Fruit fly (Drosophila melanogaster) whole organism, embryonic: ENCODE results near the gene CG10338.

ENCODE experiments used
- ATbp ChIP-seq: fragments of 200-800 bp; sonication (Bioruptor generic); optimal IDR thresholded peaks from 2 replicates; lab custom pipeline; 2017; ENCODE audit warnings: missing biosample characterization, mild to moderate bottlenecking, missing genetic modification characterization, missing genetic modification reagents
- Ada2b ChIP-seq: fragments of 200-800 bp; sonication (Bioruptor generic); IDR thresholded peaks from 2 replicates; pipeline ENCODE4 v1.3.6; 2022; ENCODE audit warnings: missing biosample characterization, missing genetic modification characterization
- Atf3 ChIP-seq: fragments of 200-800 bp; sonication (Bioruptor generic); optimal IDR thresholded peaks from 3 replicates; lab custom pipeline; 2016; ENCODE audit warnings: missing biosample characterization, missing genetic modification characterization
- B-H2 ChIP-seq: fragments of 200-800 bp; sonication (Bioruptor generic); optimal IDR thresholded peaks from 2 replicates; lab custom pipeline; 2018; ENCODE audit warnings: missing biosample characterization, mild to moderate bottlenecking, missing genetic modification characterization
- CG11504 ChIP-seq: fragments of 200-800 bp; sonication (Bioruptor generic); optimal IDR thresholded peaks from 3 replicates; lab custom pipeline; 2019; ENCODE audit warnings: missing biosample characterization, mild to moderate bottlenecking, missing genetic modification characterization, moderate library complexity
- CG12744 ChIP-seq: fragments of 200-800 bp; sonication (Bioruptor generic); optimal IDR thresholded peaks from 2 replicates; lab custom pipeline; 2016; ENCODE audit warnings: missing biosample characterization, missing genetic modification characterization
- CG13424 ChIP-seq: fragments of 200-800 bp; sonication (Bioruptor generic); optimal IDR thresholded peaks from 2 replicates; lab custom pipeline; 2019; ENCODE audit warnings: missing biosample characterization, mild to moderate bottlenecking, missing genetic modification characterization, moderate library complexity
- CG1529 ChIP-seq: fragments of 200-800 bp; sonication (Bioruptor generic); optimal IDR thresholded peaks from 3 replicates; lab custom pipeline; 2018; ENCODE audit warnings: missing biosample characterization, missing genetic modification characterization
- CG17568 ChIP-seq: fragments of 200-800 bp; sonication (Bioruptor generic); optimal IDR thresholded peaks from 2 replicates; lab custom pipeline; 2018; ENCODE audit warnings: missing biosample characterization, mild to moderate bottlenecking, missing genetic modification characterization, moderate library complexity
- CG18262 ChIP-seq: fragments of 200-800 bp; optimal IDR thresholded peaks from 3 replicates; lab custom pipeline; 2019; ENCODE audit warnings: missing biosample characterization, mild to moderate bottlenecking, missing genetic modification characterization, moderate library complexity
- CG18619 ChIP-seq: fragments of 200-800 bp; sonication (Bioruptor generic); optimal IDR thresholded peaks from 3 replicates; lab custom pipeline; 2017; ENCODE audit warnings: missing biosample characterization, mild to moderate bottlenecking, missing genetic modification characterization
- CG32767 ChIP-seq: fragments of 200-800 bp; sonication (Bioruptor generic); IDR thresholded peaks from 2 replicates; pipeline ENCODE4 v1.3.6; 2022; ENCODE audit warnings: missing biosample characterization, missing genetic modification characterization
- CG6175 ChIP-seq: fragments of 200-800 bp; sonication (Bioruptor generic); IDR thresholded peaks from 3 replicates; pipeline ENCODE4 v1.3.6; 2022; ENCODE audit warnings: missing biosample characterization, missing genetic modification characterization
- CG8388 ChIP-seq: fragments of 200-800 bp; sonication (Bioruptor generic); optimal IDR thresholded peaks from 2 replicates; lab custom pipeline; 2019; ENCODE audit warnings: missing biosample characterization, mild to moderate bottlenecking, missing genetic modification characterization, moderate library complexity
- CG8924 ChIP-seq: fragments of 200-800 bp; optimal IDR thresholded peaks from 3 replicates; lab custom pipeline; 2019; ENCODE audit warnings: missing biosample characterization, mild to moderate bottlenecking, missing genetic modification characterization, moderate library complexity
- CG9215 ChIP-seq: fragments of 200-800 bp; sonication (Bioruptor generic); IDR thresholded peaks from 2 replicates; pipeline ENCODE4 v1.3.6; 2022; ENCODE audit warnings: missing biosample characterization, missing genetic modification characterization
- CG9437 ChIP-seq: fragments of 200-800 bp; sonication (Bioruptor generic); optimal IDR thresholded peaks from 2 replicates; lab custom pipeline; 2018; ENCODE audit warnings: missing biosample characterization, mild to moderate bottlenecking, missing genetic modification characterization
- CG9727 ChIP-seq: fragments of 200-800 bp; sonication (Bioruptor generic); optimal IDR thresholded peaks from 3 replicates; lab custom pipeline; 2017; ENCODE audit warnings: missing biosample characterization, mild to moderate bottlenecking, missing genetic modification characterization
- CHES-1-like ChIP-seq: fragments of 200-800 bp; sonication (Bioruptor generic); optimal IDR thresholded peaks from 2 replicates; lab custom pipeline; 2016; ENCODE audit warnings: missing biosample characterization, missing genetic modification characterization
- Chrac-16 ChIP-seq: fragments of 200-800 bp; sonication (Bioruptor generic); optimal IDR thresholded peaks from 3 replicates; lab custom pipeline; 2016; ENCODE audit warnings: missing biosample characterization, missing genetic modification characterization
- CoRest ChIP-seq: fragments of 200-800 bp; sonication (Bioruptor generic); optimal IDR thresholded peaks from 3 replicates; lab custom pipeline; 2018; ENCODE audit warnings: missing biosample characterization, mild to moderate bottlenecking, missing genetic modification characterization, moderate library complexity
- H2.0 ChIP-seq: fragments of 200-800 bp; sonication (Bioruptor generic); IDR thresholded peaks from 2 replicates; pipeline ENCODE4 v1.3.6; 2022; ENCODE audit warnings: missing biosample characterization, missing genetic modification characterization
- HLH3B ChIP-seq: fragments of 200-800 bp; sonication (Bioruptor generic); IDR thresholded peaks from 2 replicates; pipeline ENCODE4 v1.3.6; 2022; ENCODE audit warnings: missing biosample characterization, missing genetic modification characterization
- Hmr ChIP-seq: fragments of 200-800 bp; sonication (Bioruptor generic); optimal IDR thresholded peaks from 3 replicates; lab custom pipeline; 2017; ENCODE audit warnings: mild to moderate bottlenecking, missing biosample characterization, missing genetic modification reagents, missing genetic modification characterization
- Hr3 ChIP-seq: fragments of 200-800 bp; sonication (Bioruptor generic); optimal IDR thresholded peaks from 3 replicates; lab custom pipeline; 2016; ENCODE audit warnings: missing biosample characterization, missing genetic modification characterization
- Jarid2 ChIP-seq: fragments of 200-800 bp; sonication (Bioruptor generic); optimal IDR thresholded peaks from 3 replicates; lab custom pipeline; 2017; ENCODE audit warnings: mild to moderate bottlenecking, missing biosample characterization, missing genetic modification reagents, missing genetic modification characterization
- Lhr ChIP-seq: fragments of 200-800 bp; sonication (Bioruptor generic); optimal IDR thresholded peaks from 3 replicates; lab custom pipeline; 2017; ENCODE audit warnings: mild to moderate bottlenecking, missing biosample characterization, missing genetic modification reagents, missing genetic modification characterization
- Max ChIP-seq: fragments of 200-800 bp; sonication (Bioruptor generic); optimal IDR thresholded peaks from 2 replicates; lab custom pipeline; 2016; ENCODE audit warnings: missing biosample characterization, mild to moderate bottlenecking, missing genetic modification characterization
- Med ChIP-seq: fragments of 200-800 bp; sonication (Bioruptor generic); peaks from one replicate; lab custom pipeline; 2016; ENCODE audit warnings: missing biosample characterization, missing genetic modification characterization, mild to moderate bottlenecking, inconsistent platforms, moderate library complexity
- Sox102F ChIP-seq: fragments of 200-800 bp; sonication (Bioruptor generic); optimal IDR thresholded peaks from 2 replicates; lab custom pipeline; 2018; ENCODE audit warnings: missing biosample characterization, mild to moderate bottlenecking, missing genetic modification characterization, moderate library complexity
- Ssrp ChIP-seq: fragments of 200-800 bp; sonication (Bioruptor generic); optimal IDR thresholded peaks from 2 replicates; lab custom pipeline; 2018; ENCODE audit warnings: missing biosample characterization, mild to moderate bottlenecking, missing genetic modification characterization, moderate library complexity
- danr ChIP-seq: fragments of 200-800 bp; sonication (Bioruptor generic); IDR thresholded peaks from 2 replicates; pipeline ENCODE4 v1.3.6; 2022; ENCODE audit warnings: missing biosample characterization, missing genetic modification characterization
- dm ChIP-seq: fragments of 200-800 bp; sonication (Bioruptor generic); optimal IDR thresholded peaks from 3 replicates; lab custom pipeline; 2016; ENCODE audit warnings: missing biosample characterization, missing genetic modification characterization
- dmrt11E ChIP-seq: fragments of 200-800 bp; sonication (Bioruptor generic); optimal IDR thresholded peaks from 3 replicates; lab custom pipeline; 2018; ENCODE audit warnings: missing biosample characterization, mild to moderate bottlenecking, missing genetic modification characterization, moderate library complexity
- dmrt99B ChIP-seq: fragments of 200-800 bp; sonication (Bioruptor generic); optimal IDR thresholded peaks from 2 replicates; lab custom pipeline; 2018; ENCODE audit warnings: missing biosample characterization, mild to moderate bottlenecking, missing genetic modification characterization, moderate library complexity
- dpn ChIP-seq, 2 experiments: fragments of 200-800 bp; sonication (Bioruptor generic); optimal IDR thresholded peaks; 3 replicates each; lab custom pipeline; 2016; ENCODE audit warnings: missing biosample characterization in 2 of 2, missing genetic modification characterization in 2 of 2
- ems ChIP-seq: fragments of 200-800 bp; sonication (Bioruptor generic); optimal IDR thresholded peaks from 3 replicates; lab custom pipeline; 2016; ENCODE audit warnings: missing biosample characterization, missing genetic modification characterization
- fd64A ChIP-seq: fragments of 200-800 bp; sonication (Bioruptor generic); optimal IDR thresholded peaks from 3 replicates; lab custom pipeline; 2018; ENCODE audit warnings: missing biosample characterization, mild to moderate bottlenecking, missing genetic modification characterization
- gem ChIP-seq: fragments of 200-800 bp; sonication (Bioruptor generic); optimal IDR thresholded peaks from 2 replicates; lab custom pipeline; 2019; ENCODE audit warnings: missing biosample characterization, mild to moderate bottlenecking, missing genetic modification characterization, moderate library complexity
- gro ChIP-seq: fragments of 200-800 bp; sonication (Bioruptor generic); optimal IDR thresholded peaks from 2 replicates; lab custom pipeline; 2016; ENCODE audit warnings: missing biosample characterization, missing genetic modification characterization
- lilli ChIP-seq: fragments of 200-800 bp; sonication (Bioruptor generic); optimal IDR thresholded peaks from 3 replicates; lab custom pipeline; 2016; ENCODE audit warnings: missing biosample characterization, missing genetic modification characterization
- nerfin-1 ChIP-seq: fragments of 200-800 bp; sonication (Bioruptor generic); optimal IDR thresholded peaks from 3 replicates; lab custom pipeline; 2019; ENCODE audit warnings: missing biosample characterization, mild to moderate bottlenecking, missing genetic modification characterization, moderate library complexity
- oc ChIP-seq: fragments of 200-800 bp; sonication (Bioruptor generic); optimal IDR thresholded peaks from 2 replicates; lab custom pipeline; 2018; ENCODE audit warnings: missing biosample characterization, mild to moderate bottlenecking, missing genetic modification characterization, moderate library complexity
- pum ChIP-seq: fragments of 200-800 bp; sonication (Bioruptor generic); optimal IDR thresholded peaks from 2 replicates; lab custom pipeline; 2016; ENCODE audit warnings: missing biosample characterization, missing genetic modification characterization
- sc ChIP-seq, 3 experiments: fragments of >200 bp in 2 of 3; fragments of 200-800 bp in 1 of 3; sonication (Bioruptor generic) in 1 of 3; optimal IDR thresholded peaks; 2 replicates in 2 of 3; 3 replicates in 1 of 3; lab custom pipeline; 2017; ENCODE audit warnings: mild to moderate bottlenecking in 1 of 3, missing biosample characterization in 1 of 3, missing genetic modification characterization in 1 of 3, missing genetic modification reagents in 1 of 3
- slbo ChIP-seq: fragments of 200-800 bp; sonication (Bioruptor generic); IDR thresholded peaks from 2 replicates; pipeline ENCODE4 v1.3.6; 2022; ENCODE audit warnings: missing biosample characterization, missing genetic modification characterization
- sr ChIP-seq: fragments of 200-800 bp; sonication (Bioruptor generic); IDR thresholded peaks from 3 replicates; pipeline ENCODE4 v1.3.6; 2022; ENCODE audit warnings: missing biosample characterization, missing genetic modification characterization
- zf30C ChIP-seq: fragments of 200-800 bp; sonication (Bioruptor generic); optimal IDR thresholded peaks from 3 replicates; lab custom pipeline; 2018; ENCODE audit warnings: missing biosample characterization, mild to moderate bottlenecking, missing genetic modification characterization

CG10338 gene

DNA sequence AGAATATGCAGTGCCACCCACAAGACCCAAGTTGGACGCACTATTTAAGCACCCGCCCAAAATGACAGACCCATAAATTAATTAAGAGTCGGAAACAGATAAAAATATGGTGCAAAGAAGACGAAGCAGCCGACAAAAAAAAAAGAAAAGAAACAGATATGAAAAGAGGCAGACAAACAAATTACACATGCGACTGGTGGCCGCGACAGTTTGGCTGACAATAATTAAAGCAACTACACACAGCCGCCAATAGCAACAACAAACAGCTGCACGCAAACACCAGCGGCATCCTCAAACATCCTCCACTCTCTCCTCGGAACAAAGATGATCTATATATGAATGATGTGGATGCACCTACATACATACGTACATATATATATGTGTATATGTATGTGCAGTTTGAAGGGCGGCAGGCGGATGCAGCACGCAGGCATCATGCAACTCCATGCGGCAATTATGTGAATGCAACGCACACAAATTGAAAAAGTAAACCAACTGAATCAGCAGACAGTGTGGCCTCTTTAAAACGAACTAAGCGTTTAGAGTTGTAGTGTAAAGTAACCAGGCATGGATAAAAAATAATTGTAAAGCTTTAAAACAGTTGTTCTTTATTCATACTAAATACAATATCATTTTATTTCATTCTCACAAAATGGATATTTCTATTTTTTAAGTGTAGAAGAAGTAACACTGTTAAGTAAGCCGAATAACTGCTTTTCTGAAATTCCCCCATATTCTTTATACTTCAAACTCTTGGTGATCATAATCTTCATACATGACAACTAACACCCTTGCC lies 47.4 kb upstream of the CG10338 start (continued):
- TF ChIP-seq zf30C (GFP tag; lab: Kevin White, UChicago) (no peak), CG8388 (peak; percentile 57), CG9215 (GFP tag; lab: Robert Waterston, UW) (no peak), CG1529 (GFP tag; lab: Kevin White, UChicago) (peak; percentile 27), nerfin-1 (no peak), CG17568 (GFP tag; lab: Kevin White, UChicago) (no peak), Hmr (GFP tag; lab: Kevin White, UChicago) (peak; percentile 7), H2.0 (no peak), fd64A (GFP tag; lab: Kevin White, UChicago) (peak; percentile 18), Ssrp (peak; percentile 62), lilli (GFP tag; lab: Kevin White, UChicago) (peak; percentile 20), oc (peak; percentile 20), CG18619 (GFP tag; lab: Kevin White, UChicago) (peak; percentile 14), ATbp (GFP tag; lab: Kevin White, UChicago) (peak; percentile 6), Chrac-16 (GFP tag; lab: Kevin White, UChicago) (peak; percentile 7), pum (GFP tag; lab: Kevin White, UChicago) (no peak), dm (GFP tag; lab: Kevin White, UChicago) (peak; percentile 16), Ada2b (GFP tag; lab: Robert Waterston, UW) (peak; percentile 34; the same call in 1 of the 2 replicates), dmrt11E (peak; percentile 59), CG12744 (GFP tag; lab: Kevin White, UChicago) (no peak), slbo (GFP tag; lab: Robert Waterston, UW) (peak; percentile 26; the same call in 1 of the 2 replicates), dpn (GFP tag; optimal IDR thresholded peaks at IDR 0.05; lab: Kevin White, UChicago) (peak in 1 of 2 experiments; percentile 48), Lhr (GFP tag; lab: Kevin White, UChicago) (peak; percentile 15), sc (optimal IDR thresholded peaks at IDR 0.05; lab: Kevin White, UChicago) (no peak), sc (GFP tag; optimal IDR thresholded peaks at IDR 0.05; lab: Kevin White, UChicago) (peak; percentile 7), B-H2 (GFP tag; lab: Kevin White, UChicago) (no peak), Atf3 (GFP tag; lab: Kevin White, UChicago) (no peak), CG9727 (GFP tag; lab: Kevin White, UChicago) (no peak), CoRest (peak; percentile 43), CG18262 (tag; lab: Kevin White, UChicago) (no peak), Jarid2 (GFP tag; lab: Kevin White, UChicago) (no peak), ems (GFP tag; lab: Kevin White, UChicago) (no peak), sr (GFP tag; lab: Robert Waterston, UW) (no peak), gro (no peak), Med (GFP tag; lab: Kevin White, UChicago) (peak; percentile 44), HLH3B (GFP tag; lab: Robert Waterston, UW) (peak; percentile 48; the same call in 1 of the 2 replicates), CG9437 (peak; percentile 25), CG13424 (tag; lab: Kevin White, UChicago) (peak; percentile 43), CG11504 (tag; lab: Kevin White, UChicago) (peak; percentile 53), Hr3 (GFP tag; lab: Kevin White, UChicago) (peak; percentile 23), CG32767 (GFP tag; lab: Robert Waterston, UW) (no peak), gem (tag; lab: Kevin White, UChicago) (peak; percentile 73), dmrt99B (tag; lab: Kevin White, UChicago) (peak; percentile 18), Max (GFP tag; lab: Kevin White, UChicago) (no peak), CG8924 (peak; percentile 51), danr (no peak), CG6175 (no peak), Sox102F (GFP tag; lab: Kevin White, UChicago) (peak; percentile 69), CHES-1-like (GFP tag; lab: Kevin White, UChicago) (no peak)
